Worm (Caenorhabditis elegans): ENCODE measurements around the gene F41C3.7.

DNA sequence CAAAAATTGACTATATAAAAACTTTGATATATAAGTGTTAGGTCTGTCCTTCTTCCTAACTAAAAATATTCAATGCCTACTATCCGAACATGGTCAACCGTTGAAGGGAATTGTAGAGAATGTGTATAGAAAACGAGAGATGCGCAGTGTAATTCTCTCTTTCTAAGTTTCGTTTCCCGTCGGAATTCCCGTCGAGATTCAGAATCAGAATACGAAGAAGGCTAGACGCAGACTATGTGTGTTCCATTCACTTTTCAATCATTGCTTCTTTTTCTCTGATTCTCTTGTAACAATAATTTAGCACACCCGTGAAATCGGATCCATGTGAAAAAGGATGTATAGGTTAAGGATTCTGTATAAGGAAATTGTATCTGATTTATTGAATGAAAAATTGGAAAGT is 4.6 kb downstream of the F41C3.7 start:
- no peak for TF ChIP-seq him-1 (tag; optimal IDR thresholded peaks at IDR 0.05)
- no peak for TF ChIP-seq W03F9.2 (tag; optimal IDR thresholded peaks at IDR 0.05)
- TF ChIP-seq dao-5 (tag; optimal IDR thresholded peaks at IDR 0.05), result no peak
